Worm (Caenorhabditis elegans) whole organism, L1 larva: ENCODE data around the gene F10E9.10.

Experiments
- C34B4.2 ChIP-seq: sonication (generic microtip); optimal IDR thresholded peaks from 2 replicates; lab custom pipeline; 2017; ENCODE audit warnings: mild to moderate bottlenecking, missing genetic modification characterization, missing compliant biosample characterization
- F16B12.6 ChIP-seq: fragments of 150-350 bp; optimal IDR thresholded peaks from 2 replicates; lab custom pipeline; 2014; ENCODE audit warnings: missing biosample characterization, missing genetic modification characterization
- aha-1 ChIP-seq: fragments of 150-350 bp; optimal IDR thresholded peaks from 2 replicates; lab custom pipeline; 2014; ENCODE audit warnings: missing biosample characterization, missing genetic modification characterization
- alr-1 ChIP-seq: fragments of 200-800 bp; sonication (Bioruptor generic); optimal IDR thresholded peaks from 2 replicates; lab custom pipeline; 2018; ENCODE audit warnings: borderline replicate concordance, mild to moderate bottlenecking, missing genetic modification characterization, missing compliant biosample characterization
- ama-1 ChIP-seq: fragments of 150-350 bp; optimal IDR thresholded peaks from 2 replicates; lab custom pipeline; 2014
- blmp-1 ChIP-seq: fragments of 150-350 bp; optimal IDR thresholded peaks from 2 replicates; lab custom pipeline; 2014; ENCODE audit warnings: missing biosample characterization, missing genetic modification characterization
- ceh-8 ChIP-seq: fragments of 200-800 bp; sonication (Bioruptor generic); optimal IDR thresholded peaks from 2 replicates; lab custom pipeline; 2018; ENCODE audit warnings: mild to moderate bottlenecking, missing genetic modification characterization, moderate library complexity, missing compliant biosample characterization
- ceh-82 ChIP-seq, 3 experiments: fragments of 150-350 bp in 1 of 3; sonication (generic microtip) in 2 of 3; optimal IDR thresholded peaks; 2 replicates each; lab custom pipeline; 2014 to 2017; ENCODE audit warnings: missing biosample characterization in 3 of 3, missing genetic modification characterization in 3 of 3
- ceh-88 ChIP-seq: fragments of 200-800 bp; sonication (Bioruptor generic); IDR thresholded peaks from 2 replicates; pipeline ENCODE4 v1.3.6; 2022; ENCODE audit warnings: missing genetic modification characterization, missing compliant biosample characterization
- ces-1 ChIP-seq: fragments of 150-350 bp; optimal IDR thresholded peaks from 2 replicates; lab custom pipeline; 2014; ENCODE audit warnings: missing biosample characterization, missing genetic modification reagents, missing genetic modification characterization
- dsc-1 ChIP-seq: sonication (generic microtip); optimal IDR thresholded peaks from 2 replicates; lab custom pipeline; 2016; ENCODE audit warnings: mild to moderate bottlenecking, missing genetic modification characterization, missing compliant biosample characterization
- efl-3 ChIP-seq: fragments of 200-800 bp; sonication (Bioruptor generic); optimal IDR thresholded peaks from 2 replicates; lab custom pipeline; 2018; ENCODE audit warnings: mild to moderate bottlenecking, missing genetic modification characterization, missing compliant biosample characterization
- egl-27 ChIP-seq, 2 experiments: fragments of 150-350 bp in 1 of 2; sonication (generic microtip); optimal IDR thresholded peaks; 3 replicates each; lab custom pipeline; 2017 to 2018; ENCODE audit warnings: missing biosample characterization in 2 of 2, missing genetic modification characterization in 2 of 2, missing genetic modification reagents in 2 of 2
- elt-2 ChIP-seq: sonication (generic microtip); optimal IDR thresholded peaks from 2 replicates; lab custom pipeline; 2016; ENCODE audit warnings: missing genetic modification characterization, mild to moderate bottlenecking, inconsistent platforms, missing compliant biosample characterization, missing genetic modification reagents
- elt-3 ChIP-seq, 6 experiments: fragments of 150-350 bp in 1 of 6; sonication (generic microtip); optimal IDR thresholded peaks; 2 replicates each; lab custom pipeline; 2017 to 2018; ENCODE audit warnings: missing biosample characterization in 6 of 6, missing genetic modification characterization in 6 of 6, inconsistent platforms in 1 of 6
- fkh-10 ChIP-seq: sonication (generic microtip); optimal IDR thresholded peaks from 2 replicates; lab custom pipeline; 2017; ENCODE audit warnings: missing biosample characterization, missing genetic modification reagents, missing genetic modification characterization
- fkh-4 ChIP-seq: sonication (generic microtip); optimal IDR thresholded peaks from 2 replicates; lab custom pipeline; 2016; ENCODE audit warnings: missing compliant biosample characterization, missing genetic modification characterization, borderline replicate concordance
- grh-1 ChIP-seq: fragments of 200-800 bp; sonication (Bioruptor generic); IDR thresholded peaks from 2 replicates; pipeline ENCODE4 v1.3.6; 2022; ENCODE audit warnings: missing genetic modification reagents, missing genetic modification characterization, missing compliant biosample characterization
- hlh-17 ChIP-seq: fragments of 200-800 bp; sonication (Bioruptor generic); optimal IDR thresholded peaks from 2 replicates; lab custom pipeline; 2018; ENCODE audit warnings: missing genetic modification characterization, mild to moderate bottlenecking, missing compliant biosample characterization, moderate library complexity, borderline replicate concordance
- hlh-4 ChIP-seq: sonication (generic microtip); optimal IDR thresholded peaks from 2 replicates; lab custom pipeline; 2016; ENCODE audit warnings: mild to moderate bottlenecking, missing genetic modification characterization, missing compliant biosample characterization
- irx-1 ChIP-seq: sonication (generic microtip); optimal IDR thresholded peaks from 2 replicates; lab custom pipeline; 2016; ENCODE audit warnings: missing genetic modification characterization, missing compliant biosample characterization
- lin-14 ChIP-seq: fragments of 200-800 bp; sonication (Bioruptor generic); optimal IDR thresholded peaks from 2 replicates; lab custom pipeline; 2018; ENCODE audit warnings: mild to moderate bottlenecking, missing genetic modification characterization, moderate library complexity, missing compliant biosample characterization
- lin-15B ChIP-seq: fragments of 150-350 bp; sonication (generic microtip); optimal IDR thresholded peaks from 3 replicates; lab custom pipeline; 2014; ENCODE audit warnings: missing biosample characterization, missing genetic modification characterization
- mdl-1 ChIP-seq, 2 experiments: fragments of 150-350 bp; optimal IDR thresholded peaks; 2 replicates each; lab custom pipeline; 2014 to 2017; ENCODE audit warnings: missing biosample characterization in 2 of 2, missing genetic modification characterization in 2 of 2, inconsistent platforms in 1 of 2
- mep-1 ChIP-seq: fragments of 150-350 bp; optimal IDR thresholded peaks from 2 replicates; lab custom pipeline; 2014; ENCODE audit warnings: missing biosample characterization, missing genetic modification characterization
- nhr-11 ChIP-seq: fragments of 150-350 bp; optimal IDR thresholded peaks from 2 replicates; lab custom pipeline; 2014; ENCODE audit warnings: missing biosample characterization, missing genetic modification characterization
- nhr-20 ChIP-seq: sonication (generic microtip); optimal IDR thresholded peaks from 2 replicates; lab custom pipeline; 2016; ENCODE audit warnings: mild to moderate bottlenecking, missing genetic modification characterization, missing compliant biosample characterization
- nhr-237 ChIP-seq: fragments of 150-350 bp; optimal IDR thresholded peaks from 2 replicates; lab custom pipeline; 2014; ENCODE audit warnings: missing biosample characterization, missing genetic modification characterization
- nhr-28 ChIP-seq: fragments of 150-350 bp; optimal IDR thresholded peaks from 2 replicates; lab custom pipeline; 2014; ENCODE audit warnings: missing biosample characterization, missing genetic modification characterization
- nhr-47 ChIP-seq: sonication (generic microtip); optimal IDR thresholded peaks from 2 replicates; lab custom pipeline; 2016; ENCODE audit warnings: mild to moderate bottlenecking, missing genetic modification characterization, moderate library complexity, missing compliant biosample characterization
- nhr-85 ChIP-seq: sonication (generic microtip); peaks from one replicate; lab custom pipeline; 2016; ENCODE audit warnings: missing genetic modification characterization, inconsistent platforms, missing compliant biosample characterization
- pag-3 ChIP-seq: sonication (generic microtip); optimal IDR thresholded peaks from 2 replicates; lab custom pipeline; 2017; ENCODE audit warnings: missing genetic modification characterization, mild to moderate bottlenecking, missing compliant biosample characterization, antibody characterized with exemption, borderline replicate concordance; ENCODE audit not compliant: insufficient read depth
- pax-3 ChIP-seq: fragments of 200-800 bp; sonication (Bioruptor generic); optimal IDR thresholded peaks from 2 replicates; lab custom pipeline; 2018; ENCODE audit warnings: mild to moderate bottlenecking, missing genetic modification characterization, moderate library complexity, missing compliant biosample characterization
- pqm-1 ChIP-seq: sonication (generic microtip); optimal IDR thresholded peaks from 3 replicates; lab custom pipeline; 2017; ENCODE audit warnings: missing biosample characterization, missing genetic modification characterization
- rnt-1 ChIP-seq: sonication (generic microtip); optimal IDR thresholded peaks from 2 replicates; lab custom pipeline; 2016; ENCODE audit warnings: mild to moderate bottlenecking, missing genetic modification characterization, moderate library complexity, missing compliant biosample characterization
- snpc-4 ChIP-seq: fragments of 150-350 bp; optimal IDR thresholded peaks from 2 replicates; lab custom pipeline; 2014; ENCODE audit warnings: missing biosample characterization, missing genetic modification characterization
- sup-37 ChIP-seq: fragments of 200-800 bp; sonication (Bioruptor generic); optimal IDR thresholded peaks from 2 replicates; lab custom pipeline; 2018; ENCODE audit warnings: mild to moderate bottlenecking, missing genetic modification characterization, missing compliant biosample characterization
- swsn-7 ChIP-seq: sonication (generic microtip); optimal IDR thresholded peaks from 2 replicates; lab custom pipeline; 2016; ENCODE audit warnings: missing genetic modification characterization, missing compliant biosample characterization
- tbx-2 ChIP-seq: sonication (generic microtip); optimal IDR thresholded peaks from 2 replicates; lab custom pipeline; 2016; ENCODE audit warnings: missing genetic modification characterization, missing compliant biosample characterization
- unc-130 ChIP-seq: fragments of 150-350 bp; optimal IDR thresholded peaks from 2 replicates; lab custom pipeline; 2017; ENCODE audit warnings: missing biosample characterization, missing genetic modification characterization, inconsistent platforms
- unc-86 ChIP-seq: sonication (generic microtip); optimal IDR thresholded peaks from 2 replicates; lab custom pipeline; 2016; ENCODE audit warnings: missing genetic modification characterization, missing compliant biosample characterization
- vab-15 ChIP-seq: sonication (generic microtip); optimal IDR thresholded peaks from 2 replicates; lab custom pipeline; 2017; ENCODE audit warnings: missing genotype, mild to moderate bottlenecking, missing genetic modification characterization, missing compliant biosample characterization
- xbp-1 ChIP-seq: sonication (generic microtip); optimal IDR thresholded peaks from 2 replicates; lab custom pipeline; 2016; ENCODE audit warnings: missing genetic modification characterization, missing compliant biosample characterization
- ztf-11 ChIP-seq, 2 experiments: sonication (generic microtip); optimal IDR thresholded peaks; 2 replicates each; lab custom pipeline; 2016 to 2017; ENCODE audit warnings: missing genetic modification characterization in 2 of 2, missing biosample characterization in 1 of 2, missing compliant biosample characterization in 1 of 2
- ztf-4 ChIP-seq: fragments of 150-350 bp; optimal IDR thresholded peaks from 2 replicates; lab custom pipeline; 2014; ENCODE audit warnings: missing biosample characterization, missing genetic modification characterization

Gene F10E9.10

ce11 chrIII:8287519-8287918, 32.6 kb downstream of the F10E9.10 start (continued):
- TF ChIP-seq rnt-1 = peak; percentile 34
- TF ChIP-seq egl-27 (tag; optimal IDR thresholded peaks at IDR 0.05; lab: Kevin White, UChicago) = no peak
- TF ChIP-seq nhr-28 = no peak
- TF ChIP-seq snpc-4 (tag; lab: Kevin White, UChicago) = no peak
- peak; percentile 21 for TF ChIP-seq unc-130 (tag; lab: Kevin White, UChicago)
- no peak for TF ChIP-seq aha-1
- TF ChIP-seq sup-37 (GFP tag; lab: Kevin White, UChicago) = no peak
- peak; percentile 23 for TF ChIP-seq pag-3 (tag; lab: Kevin White, UChicago)
- no peak for TF ChIP-seq pax-3 (tag; lab: Kevin White, UChicago)
- no peak for TF ChIP-seq elt-2
- no peak for TF ChIP-seq unc-86 (tag; lab: Kevin White, UChicago)
- TF ChIP-seq ztf-4 = no peak

DNA sequence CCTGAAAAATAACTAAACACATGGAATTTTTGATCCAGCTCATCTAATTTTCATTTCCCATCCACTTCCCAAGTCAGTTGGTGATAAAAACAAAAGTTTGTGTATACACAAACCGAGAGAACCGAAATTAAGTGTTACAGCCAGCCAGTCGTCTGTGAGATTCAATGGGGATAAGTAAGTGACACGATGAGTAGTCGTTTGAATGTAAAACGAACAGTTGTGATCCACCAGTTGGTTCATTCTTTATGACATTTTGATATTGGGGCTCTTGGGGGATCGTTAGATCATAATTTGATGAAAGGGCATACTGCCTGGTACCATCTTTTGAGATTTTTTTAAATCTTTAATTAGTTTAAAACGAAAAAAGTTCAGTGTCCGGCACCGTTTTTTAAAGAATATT, 33.3 kb downstream of the F10E9.10 start:
- no peak for TF ChIP-seq fkh-4 (tag; lab: Kevin White, UChicago)
- TF ChIP-seq snpc-4 (tag; lab: Kevin White, UChicago) = no peak
- TF ChIP-seq xbp-1 (tag; lab: Kevin White, UChicago) = no peak
- no peak for TF ChIP-seq blmp-1 (tag; lab: Kevin White, UChicago)
- TF ChIP-seq ces-1 (GFP tag; lab: Kevin White, UChicago) = no peak
- TF ChIP-seq alr-1 (tag; lab: Kevin White, UChicago) = no peak
- no peak for TF ChIP-seq unc-130 (tag; lab: Kevin White, UChicago)
- TF ChIP-seq pag-3 (tag; lab: Kevin White, UChicago) = no peak
- TF ChIP-seq sup-37 (GFP tag; lab: Kevin White, UChicago) = no peak
- no peak for TF ChIP-seq ama-1 (lab: Kevin White, UChicago)
- TF ChIP-seq F16B12.6 (tag; lab: Kevin White, UChicago) = no peak
- TF ChIP-seq mep-1 (tag; lab: Kevin White, UChicago) = no peak
- no peak for TF ChIP-seq ceh-8 (GFP tag; lab: Kevin White, UChicago)
- no peak for TF ChIP-seq dsc-1 (tag; lab: Kevin White, UChicago)
- TF ChIP-seq nhr-20 (tag; lab: Kevin White, UChicago) = no peak
- no peak for TF ChIP-seq nhr-11 (tag; lab: Kevin White, UChicago)
- TF ChIP-seq hlh-17 (GFP tag; lab: Kevin White, UChicago) = no peak

- TF ChIP-seq ceh-8 (GFP tag; lab: Kevin White, UChicago) = no peak
- TF ChIP-seq fkh-10 (GFP tag; lab: Kevin White, UChicago) = peak; percentile 62
- TF ChIP-seq lin-14 (GFP tag; lab: Kevin White, UChicago) = peak; percentile 19
- no peak for TF ChIP-seq vab-15 (tag; lab: Kevin White, UChicago)
- TF ChIP-seq pag-3 (tag; lab: Kevin White, UChicago) = no peak
Observed at ce11 chrIII:8286003-8286402, 34.1 kb downstream of the F10E9.10 start.

ce11 chrIII:8283525-8283924, 36.6 kb downstream of the F10E9.10 start:
- no peak for TF ChIP-seq swsn-7 (tag; lab: Kevin White, UChicago)
- no peak for TF ChIP-seq blmp-1 (tag; lab: Kevin White, UChicago)
- TF ChIP-seq irx-1 = no peak
- peak; percentile 3 for TF ChIP-seq unc-86 (tag; lab: Kevin White, UChicago)
- no peak for TF ChIP-seq pag-3 (tag; lab: Kevin White, UChicago)
- no peak for TF ChIP-seq efl-3 (GFP tag; lab: Kevin White, UChicago)
- no peak for TF ChIP-seq nhr-237 (tag; lab: Kevin White, UChicago)
- TF ChIP-seq ztf-4 = no peak
- peak; percentile 54 for TF ChIP-seq nhr-85 (tag; lab: Kevin White, UChicago)
- no peak for TF ChIP-seq grh-1 (GFP tag; lab: Robert Waterston, UW)
- TF ChIP-seq dsc-1 (tag; lab: Kevin White, UChicago) = no peak
- TF ChIP-seq ztf-11 (tag; optimal IDR thresholded peaks at IDR 0.05; lab: Kevin White, UChicago) = peak in 1 of 2 experiments; percentile 69
- peak; percentile 47 for TF ChIP-seq tbx-2 (tag; lab: Kevin White, UChicago)
- TF ChIP-seq lin-15B (tag; lab: Kevin White, UChicago) = no peak
- no peak for TF ChIP-seq hlh-4
- TF ChIP-seq egl-27 (tag; optimal IDR thresholded peaks at IDR 0.05; lab: Kevin White, UChicago) = no peak
- no peak for TF ChIP-seq ceh-82 (tag; optimal IDR thresholded peaks at IDR 0.05; lab: Kevin White, UChicago)
- TF ChIP-seq alr-1 (tag; lab: Kevin White, UChicago) = no peak
- no peak for TF ChIP-seq pqm-1 (tag; lab: Kevin White, UChicago)
- TF ChIP-seq elt-3 (tag; optimal IDR thresholded peaks at IDR 0.05; lab: Kevin White, UChicago) = no peak
- no peak for TF ChIP-seq ceh-88 (GFP tag; lab: Robert Waterston, UW)
- TF ChIP-seq nhr-47 (tag; lab: Kevin White, UChicago) = no peak
- no peak for TF ChIP-seq pax-3 (tag; lab: Kevin White, UChicago)
- no peak for TF ChIP-seq C34B4.2 (tag; lab: Kevin White, UChicago)
- TF ChIP-seq lin-14 (GFP tag; lab: Kevin White, UChicago) = no peak
- no peak for TF ChIP-seq mdl-1 (tag; optimal IDR thresholded peaks at IDR 0.05; lab: Kevin White, UChicago)
